Fruit fly (Drosophila melanogaster) S2 (cell line): Measurements from ENCODE around the gene obst-H.

ENCODE experiments used
- CG8478 ChIP-seq: fragments of >200 bp; optimal IDR thresholded peaks from 2 replicates; lab custom pipeline; 2018
- CTCF ChIP-seq, 2 experiments: fragments of >200 bp; optimal IDR thresholded peaks; 2 replicates each; lab custom pipeline; 2018

DNA sequence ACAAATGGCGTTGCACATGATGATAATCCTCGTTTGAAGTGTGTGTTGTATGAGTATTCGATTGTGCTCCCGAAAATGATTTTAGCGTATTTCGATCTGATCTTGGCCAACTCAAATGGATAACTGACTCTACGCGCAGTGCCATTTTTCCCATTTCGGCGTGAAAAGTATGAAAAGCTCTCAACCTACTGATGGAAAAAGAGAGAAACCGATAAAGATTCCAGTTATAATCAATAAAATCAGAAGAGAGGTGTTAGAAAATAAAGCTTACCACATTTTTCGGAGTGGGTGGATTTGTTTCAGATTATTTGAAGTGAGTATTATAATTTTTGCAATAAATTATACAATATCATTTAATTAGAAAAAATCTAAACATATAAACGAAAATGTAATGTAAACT is 9.6 kb downstream of the obst-H start, which contains the start of gene mex1:
- TF ChIP-seq CTCF (optimal IDR thresholded peaks at IDR 0.05; lab: Kevin White, UChicago) (no peak), CG8478 (no peak)
